Worm (Caenorhabditis elegans) whole organism, mixed stage, embryonic: ENCODE data around the gene nhr-158.

Experiments used
- blmp-1 ChIP-seq: fragments of 150-350 bp; optimal IDR thresholded peaks from 2 replicates; lab custom pipeline; 2014; ENCODE audit warnings: missing biosample characterization, missing genetic modification characterization
- ces-1 ChIP-seq: fragments of 150-350 bp; optimal IDR thresholded peaks from 2 replicates; lab custom pipeline; 2014; ENCODE audit warnings: missing biosample characterization, missing genetic modification reagents, missing genetic modification characterization
- hlh-1 ChIP-seq: fragments of 150-350 bp; optimal IDR thresholded peaks from 2 replicates; lab custom pipeline; 2014; ENCODE audit warnings: missing biosample characterization, missing genetic modification reagents, missing genetic modification characterization
- lin-13 ChIP-seq: fragments of 150-350 bp; optimal IDR thresholded peaks from 2 replicates; lab custom pipeline; 2014; ENCODE audit warnings: missing biosample characterization, missing genetic modification characterization
- lsy-2 ChIP-seq: fragments of 150-350 bp; optimal IDR thresholded peaks from 2 replicates; lab custom pipeline; 2014; ENCODE audit warnings: missing biosample characterization, missing genetic modification characterization
- mab-5 ChIP-seq: fragments of 150-350 bp; optimal IDR thresholded peaks from 2 replicates; lab custom pipeline; 2014; ENCODE audit warnings: missing biosample characterization, missing genetic modification characterization
- nhr-12 ChIP-seq: fragments of 150-350 bp; optimal IDR thresholded peaks from 2 replicates; lab custom pipeline; 2014; ENCODE audit warnings: missing biosample characterization, missing genetic modification characterization
- nhr-28 ChIP-seq: fragments of 150-350 bp; optimal IDR thresholded peaks from 2 replicates; lab custom pipeline; 2014; ENCODE audit warnings: missing biosample characterization, missing genetic modification characterization
- snpc-4 ChIP-seq: fragments of 150-350 bp; optimal IDR thresholded peaks from 2 replicates; lab custom pipeline; 2014; ENCODE audit warnings: missing biosample characterization, missing genetic modification characterization
- unc-39 ChIP-seq: fragments of 150-350 bp; optimal IDR thresholded peaks from 2 replicates; lab custom pipeline; 2014; ENCODE audit warnings: missing biosample characterization, missing genetic modification characterization
- unc-62 ChIP-seq: fragments of 150-350 bp; optimal IDR thresholded peaks from 2 replicates; lab custom pipeline; 2014; ENCODE audit warnings: missing biosample characterization, missing genetic modification reagents, missing genetic modification characterization
- ztf-11 ChIP-seq: fragments of 150-350 bp; optimal IDR thresholded peaks from 2 replicates; lab custom pipeline; 2014; ENCODE audit warnings: missing biosample characterization, missing genetic modification characterization

ce11 chrV:3884550-3884949, 10.6 kb upstream of the nhr-158 start:
- TF ChIP-seq lin-13 (no peak), snpc-4 (tag; lab: Kevin White, UChicago) (no peak), hlh-1 (tag; lab: Kevin White, UChicago) (no peak), ztf-11 (tag; lab: Kevin White, UChicago) (no peak), nhr-28 (tag; lab: Kevin White, UChicago) (no peak), unc-39 (tag; lab: Kevin White, UChicago) (no peak), blmp-1 (tag; lab: Kevin White, UChicago) (no peak), unc-62 (GFP tag; lab: Kevin White, UChicago) (no peak), ces-1 (no peak), lsy-2 (tag; lab: Kevin White, UChicago) (no peak), nhr-12 (tag; lab: Kevin White, UChicago) (no peak), mab-5 (tag; lab: Kevin White, UChicago) (no peak)
